Fruit fly (Drosophila melanogaster) whole organism, embryonic: ENCODE measurements around the gene CG13252.

Source experiments
- Ada2b ChIP-seq: fragments of 200-800 bp; sonication (Bioruptor generic); IDR thresholded peaks from 2 replicates; pipeline ENCODE4 v1.3.6; 2022; ENCODE audit warnings: missing biosample characterization, missing genetic modification characterization
- Atf-2 ChIP-seq: fragments of 200-800 bp; sonication (Bioruptor generic); optimal IDR thresholded peaks from 2 replicates; lab custom pipeline; 2016; ENCODE audit warnings: missing biosample characterization, missing genetic modification characterization
- CG11093 ChIP-seq: fragments of 200-800 bp; sonication (Bioruptor generic); IDR thresholded peaks from 3 replicates; pipeline ENCODE4 v1.3.6; 2022; ENCODE audit warnings: missing biosample characterization, missing genetic modification characterization
- CG11695 ChIP-seq: fragments of 200-800 bp; sonication (Bioruptor generic); IDR thresholded peaks from 3 replicates; pipeline ENCODE4 v1.3.6; 2022; ENCODE audit warnings: missing biosample characterization, missing genetic modification characterization
- CG12236 ChIP-seq: fragments of 200-800 bp; sonication (Bioruptor generic); optimal IDR thresholded peaks from 2 replicates; lab custom pipeline; 2016; ENCODE audit warnings: missing biosample characterization, missing genetic modification characterization
- CG12299 ChIP-seq: fragments of 200-800 bp; sonication (Bioruptor generic); optimal IDR thresholded peaks from 2 replicates; lab custom pipeline; 2018; ENCODE audit warnings: missing biosample characterization, mild to moderate bottlenecking, missing genetic modification characterization
- CG12659 ChIP-seq: fragments of 200-800 bp; sonication (Bioruptor generic); optimal IDR thresholded peaks from 3 replicates; lab custom pipeline; 2017; ENCODE audit warnings: mild to moderate bottlenecking, missing biosample characterization, missing genetic modification reagents, missing genetic modification characterization
- CG13287 ChIP-seq: fragments of 200-800 bp; sonication (Bioruptor generic); IDR thresholded peaks from 2 replicates; pipeline ENCODE4 v1.3.6; 2022; ENCODE audit warnings: missing biosample characterization, missing genetic modification characterization; ENCODE audit not compliant: partially characterized antibody
- CG14860 ChIP-seq: fragments of 200-800 bp; sonication (Bioruptor generic); IDR thresholded peaks from 3 replicates; pipeline ENCODE4 v1.3.6; 2022; ENCODE audit warnings: missing biosample characterization, missing genetic modification characterization; ENCODE audit not compliant: partially characterized antibody
- CG18476 ChIP-seq: fragments of 200-800 bp; sonication (Bioruptor generic); optimal IDR thresholded peaks from 2 replicates; lab custom pipeline; 2016; ENCODE audit warnings: missing biosample characterization, mild to moderate bottlenecking, missing genetic modification characterization
- CG18764 ChIP-seq: fragments of 200-800 bp; sonication (Bioruptor generic); optimal IDR thresholded peaks from 3 replicates; lab custom pipeline; 2016; ENCODE audit warnings: missing biosample characterization, missing genetic modification characterization
- CG2116 ChIP-seq: fragments of 200-800 bp; sonication (Bioruptor generic); optimal IDR thresholded peaks from 3 replicates; lab custom pipeline; 2018; ENCODE audit warnings: missing biosample characterization, mild to moderate bottlenecking, missing genetic modification characterization
- CG2712 ChIP-seq: fragments of 200-800 bp; optimal IDR thresholded peaks from 3 replicates; lab custom pipeline; 2019; ENCODE audit warnings: missing biosample characterization, mild to moderate bottlenecking, missing genetic modification characterization, moderate library complexity
- CG31224 ChIP-seq: fragments of 200-800 bp; sonication (Bioruptor generic); IDR thresholded peaks from 2 replicates; pipeline ENCODE4 v1.3.6; 2022; ENCODE audit warnings: missing biosample characterization, missing genetic modification characterization
- CG34376 ChIP-seq: fragments of 200-800 bp; sonication (Bioruptor generic); optimal IDR thresholded peaks from 2 replicates; lab custom pipeline; 2018; ENCODE audit warnings: missing biosample characterization, mild to moderate bottlenecking, missing genetic modification characterization
- CG4328 ChIP-seq: fragments of 200-800 bp; sonication (Bioruptor generic); optimal IDR thresholded peaks from 3 replicates; lab custom pipeline; 2017; ENCODE audit warnings: missing biosample characterization, missing genetic modification reagents, missing genetic modification characterization
- CG4730 ChIP-seq: fragments of 200-800 bp; sonication (Bioruptor generic); IDR thresholded peaks from 2 replicates; pipeline ENCODE4 v1.3.6; 2022; ENCODE audit warnings: missing biosample characterization, missing genetic modification characterization
- CG4854 ChIP-seq: fragments of 200-800 bp; sonication (Bioruptor generic); optimal IDR thresholded peaks from 2 replicates; lab custom pipeline; 2016; ENCODE audit warnings: missing biosample characterization, missing genetic modification characterization, inconsistent platforms
- CG5953 ChIP-seq: fragments of 200-800 bp; sonication (Bioruptor generic); IDR thresholded peaks from 2 replicates; pipeline ENCODE4 v1.3.6; 2022; ENCODE audit warnings: missing biosample characterization, missing genetic modification characterization
- CG6175 ChIP-seq: fragments of 200-800 bp; sonication (Bioruptor generic); IDR thresholded peaks from 3 replicates; pipeline ENCODE4 v1.3.6; 2022; ENCODE audit warnings: missing biosample characterization, missing genetic modification characterization
- CG6654 ChIP-seq: fragments of 200-800 bp; sonication (Bioruptor generic); optimal IDR thresholded peaks from 2 replicates; lab custom pipeline; 2017; ENCODE audit warnings: missing biosample characterization, mild to moderate bottlenecking, missing genetic modification characterization
- CG8359 ChIP-seq: fragments of 200-800 bp; sonication (Bioruptor generic); optimal IDR thresholded peaks from 2 replicates; lab custom pipeline; 2017; ENCODE audit warnings: missing biosample characterization, mild to moderate bottlenecking, missing genetic modification characterization, borderline replicate concordance
- CTCF ChIP-seq: fragments of 200-800 bp; sonication (Bioruptor generic); optimal IDR thresholded peaks from 2 replicates; lab custom pipeline; 2017; ENCODE audit warnings: missing biosample characterization, mild to moderate bottlenecking, missing genetic modification characterization, moderate library complexity
- Ets97D ChIP-seq: fragments of 200-800 bp; sonication (Bioruptor generic); optimal IDR thresholded peaks from 3 replicates; lab custom pipeline; 2016; ENCODE audit warnings: missing biosample characterization, missing genetic modification characterization
- Fer2 ChIP-seq: fragments of 200-800 bp; sonication (Bioruptor generic); optimal IDR thresholded peaks from 2 replicates; lab custom pipeline; 2018; ENCODE audit warnings: missing biosample characterization, mild to moderate bottlenecking, missing genetic modification characterization, moderate library complexity
- Hsf ChIP-seq: fragments of 200-800 bp; sonication (Bioruptor generic); optimal IDR thresholded peaks from 3 replicates; lab custom pipeline; 2016; ENCODE audit warnings: missing biosample characterization, missing genetic modification characterization
- Lhr ChIP-seq: fragments of 200-800 bp; sonication (Bioruptor generic); optimal IDR thresholded peaks from 3 replicates; lab custom pipeline; 2017; ENCODE audit warnings: mild to moderate bottlenecking, missing biosample characterization, missing genetic modification reagents, missing genetic modification characterization
- MBD-R2 ChIP-seq: fragments of 200-800 bp; sonication (Bioruptor generic); IDR thresholded peaks from 2 replicates; pipeline ENCODE4 v1.3.6; 2022; ENCODE audit warnings: missing biosample characterization, missing genetic modification characterization
- Med ChIP-seq: fragments of 200-800 bp; sonication (Bioruptor generic); peaks from one replicate; lab custom pipeline; 2016; ENCODE audit warnings: missing biosample characterization, missing genetic modification characterization, mild to moderate bottlenecking, inconsistent platforms, moderate library complexity
- Sry-β ChIP-seq: fragments of 200-800 bp; sonication (Bioruptor generic); optimal IDR thresholded peaks from 2 replicates; lab custom pipeline; 2018; ENCODE audit warnings: missing biosample characterization, mild to moderate bottlenecking, missing genetic modification characterization, moderate library complexity
- Taf1 ChIP-seq: fragments of 200-800 bp; sonication (Bioruptor generic); IDR thresholded peaks from 2 replicates; pipeline ENCODE4 v1.3.6; 2022; ENCODE audit warnings: missing biosample characterization, missing genetic modification characterization
- ac ChIP-seq: fragments of 200-800 bp; sonication (Bioruptor generic); optimal IDR thresholded peaks from 3 replicates; lab custom pipeline; 2017; ENCODE audit warnings: missing biosample characterization, mild to moderate bottlenecking, missing genetic modification characterization
- ase ChIP-seq: fragments of 200-800 bp; sonication (Bioruptor generic); IDR thresholded peaks from 3 replicates; pipeline ENCODE4 v1.3.6; 2022; ENCODE audit warnings: missing biosample characterization, missing genetic modification characterization
- bab2 ChIP-seq: fragments of 200-800 bp; sonication (Bioruptor generic); optimal IDR thresholded peaks from 2 replicates; lab custom pipeline; 2016; ENCODE audit warnings: missing biosample characterization, missing genetic modification characterization
- cg ChIP-seq: fragments of 200-800 bp; sonication (Bioruptor generic); optimal IDR thresholded peaks from 3 replicates; lab custom pipeline; 2019; ENCODE audit warnings: missing biosample characterization, mild to moderate bottlenecking, missing genetic modification characterization, moderate library complexity
- chinmo ChIP-seq: fragments of 200-800 bp; sonication (Bioruptor generic); IDR thresholded peaks from 4 replicates; pipeline ENCODE4 v1.3.6; 2022; ENCODE audit warnings: missing biosample characterization, missing genetic modification characterization; ENCODE audit not compliant: partially characterized antibody
- chn ChIP-seq: fragments of 200-800 bp; sonication (Bioruptor generic); optimal IDR thresholded peaks from 2 replicates; lab custom pipeline; 2016; ENCODE audit warnings: missing biosample characterization, missing genetic modification characterization
- dysf ChIP-seq: fragments of 200-800 bp; sonication (Bioruptor generic); IDR thresholded peaks from 3 replicates; pipeline ENCODE4 v1.3.6; 2022; ENCODE audit warnings: missing biosample characterization, missing genetic modification characterization
- en ChIP-seq: fragments of 200-800 bp; sonication (Bioruptor generic); optimal IDR thresholded peaks from 2 replicates; lab custom pipeline; 2016; ENCODE audit warnings: missing biosample characterization, missing genetic modification characterization
- exex ChIP-seq: fragments of 200-800 bp; sonication (Bioruptor generic); optimal IDR thresholded peaks from 4 replicates; lab custom pipeline; 2018; ENCODE audit warnings: missing biosample characterization, mild to moderate bottlenecking, missing genetic modification characterization, moderate library complexity
- ftz-f1 ChIP-seq: fragments of 200-800 bp; sonication (Bioruptor generic); optimal IDR thresholded peaks from 2 replicates; lab custom pipeline; 2016; ENCODE audit warnings: missing biosample characterization, missing genetic modification characterization
- gt ChIP-seq: fragments of 200-800 bp; sonication (Bioruptor generic); IDR thresholded peaks from 2 replicates; pipeline ENCODE4 v1.3.6; 2022; ENCODE audit warnings: missing biosample characterization, missing genetic modification characterization
- mirr ChIP-seq: fragments of 200-800 bp; sonication (Bioruptor generic); optimal IDR thresholded peaks from 3 replicates; lab custom pipeline; 2018; ENCODE audit warnings: missing biosample characterization, mild to moderate bottlenecking, missing genetic modification characterization
- prd ChIP-seq, 3 experiments: fragments of >200 bp in 2 of 3; fragments of 200-800 bp in 1 of 3; sonication (Bioruptor generic) in 1 of 3; optimal IDR thresholded peaks in 2 of 3; IDR thresholded peaks in 1 of 3; 2 replicates in 2 of 3; 3 replicates in 1 of 3; pipeline versions ENCODE4 v1.3.6 to Lab custom; 2017 to 2022; ENCODE audit warnings: missing biosample characterization in 1 of 3, missing genetic modification characterization in 1 of 3
- sd ChIP-seq: fragments of 200-800 bp; sonication (Bioruptor generic); optimal IDR thresholded peaks from 3 replicates; lab custom pipeline; 2018; ENCODE audit warnings: missing biosample characterization, mild to moderate bottlenecking, missing genetic modification characterization, moderate library complexity
- sens-2 ChIP-seq: fragments of 200-800 bp; sonication (Bioruptor generic); IDR thresholded peaks from 2 replicates; pipeline ENCODE4 v1.3.6; 2022; ENCODE audit warnings: missing biosample characterization, missing genetic modification characterization
- sug ChIP-seq: fragments of 200-800 bp; optimal IDR thresholded peaks from 2 replicates; lab custom pipeline; 2019; ENCODE audit warnings: missing biosample characterization, mild to moderate bottlenecking, missing genetic modification characterization, moderate library complexity
- tna ChIP-seq: fragments of 200-800 bp; sonication (Bioruptor generic); IDR thresholded peaks from 2 replicates; pipeline ENCODE4 v1.3.6; 2022; ENCODE audit warnings: missing biosample characterization, missing genetic modification characterization; ENCODE audit not compliant: partially characterized antibody
- trh ChIP-seq: fragments of 200-800 bp; sonication (Bioruptor generic); optimal IDR thresholded peaks from 2 replicates; lab custom pipeline; 2016; ENCODE audit warnings: missing biosample characterization, missing genetic modification characterization
- vfl ChIP-seq: fragments of 200-800 bp; sonication (Bioruptor generic); optimal IDR thresholded peaks from 2 replicates; lab custom pipeline; 2016; ENCODE audit warnings: missing biosample characterization, missing genetic modification characterization
- zen2 ChIP-seq: fragments of 200-800 bp; sonication (Bioruptor generic); IDR thresholded peaks from 3 replicates; pipeline ENCODE4 v1.3.6; 2022; ENCODE audit warnings: missing biosample characterization, missing genetic modification characterization; ENCODE audit not compliant: partially characterized antibody
- zfh1 ChIP-seq: fragments of 200-800 bp; sonication (Bioruptor generic); IDR thresholded peaks from 3 replicates; pipeline ENCODE4 v1.3.6; 2022; ENCODE audit warnings: missing biosample characterization, missing genetic modification characterization

The CG13252 gene

DNA sequence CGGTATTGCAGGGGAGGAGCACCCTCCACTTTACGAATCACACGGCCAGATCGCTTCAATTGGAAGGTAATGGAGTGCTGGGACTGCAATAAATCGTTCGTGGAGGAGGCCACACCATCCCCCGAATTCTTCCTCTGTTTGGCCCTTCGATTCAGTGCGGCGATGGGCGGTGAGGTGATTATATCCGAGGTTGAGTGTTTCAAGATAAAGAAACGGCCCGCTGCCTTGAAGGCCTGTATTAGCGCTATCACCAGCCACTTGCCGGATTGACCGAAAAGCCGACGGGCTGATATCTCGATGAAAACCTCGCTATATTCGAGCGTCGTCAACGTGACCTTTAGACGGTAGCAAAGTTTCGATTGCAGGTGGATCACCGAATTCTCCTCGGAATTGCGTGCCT lies 47.1 kb downstream of the CG13252 start:
- TF ChIP-seq CG2712 (tag; lab: Kevin White, UChicago) = no peak
- TF ChIP-seq CG5953 (GFP tag; lab: Robert Waterston, UW) = no peak
- TF ChIP-seq trh (GFP tag; lab: Kevin White, UChicago) = no peak
- TF ChIP-seq vfl (GFP tag; lab: Kevin White, UChicago) = no peak
- no peak for TF ChIP-seq CG12659 (GFP tag; lab: Kevin White, UChicago)
- no peak for TF ChIP-seq sd (tag; lab: Kevin White, UChicago)
- TF ChIP-seq CG4328 (GFP tag; lab: Kevin White, UChicago) = no peak
- no peak for TF ChIP-seq gt (GFP tag; lab: Robert Waterston, UW)
- TF ChIP-seq Med (GFP tag; lab: Kevin White, UChicago) = peak; percentile 48
- TF ChIP-seq CG8359 = no peak
- TF ChIP-seq ftz-f1 (GFP tag; lab: Kevin White, UChicago) = peak; percentile 56
- no peak for TF ChIP-seq CG13287 (GFP tag; lab: Robert Waterston, UW)
- no peak for TF ChIP-seq Ets97D (GFP tag; lab: Kevin White, UChicago)
- no peak for TF ChIP-seq MBD-R2 (GFP tag; lab: Robert Waterston, UW)
- TF ChIP-seq CG18764 = no peak
- no peak for TF ChIP-seq CG2116
- TF ChIP-seq CG12299 (tag; lab: Kevin White, UChicago) = no peak
- no peak for TF ChIP-seq Ada2b (GFP tag; lab: Robert Waterston, UW)
- no peak for TF ChIP-seq dysf (GFP tag; lab: Robert Waterston, UW)
- no peak for TF ChIP-seq CG4730 (GFP tag; lab: Robert Waterston, UW)
- TF ChIP-seq CG34376 (GFP tag; lab: Kevin White, UChicago) = peak; percentile 91
- no peak for TF ChIP-seq Fer2 (tag; lab: Kevin White, UChicago)
- no peak for TF ChIP-seq CG6654 (GFP tag; lab: Kevin White, UChicago)
- TF ChIP-seq sug = peak; percentile 31
- no peak for TF ChIP-seq CG14860 (GFP tag; lab: Robert Waterston, UW)
- TF ChIP-seq en = no peak
- no peak for TF ChIP-seq Lhr
- TF ChIP-seq prd (optimal IDR thresholded peaks at IDR 0.05; lab: Kevin White, UChicago) = no peak
- no peak for TF ChIP-seq prd (GFP tag; IDR thresholded peaks at IDR 0.05; lab: Robert Waterston, UW)
- TF ChIP-seq CG11093 (GFP tag; lab: Robert Waterston, UW) = no peak
- no peak for TF ChIP-seq CG11695 (GFP tag; lab: Robert Waterston, UW)
- TF ChIP-seq chinmo (GFP tag; lab: Robert Waterston, UW) = no peak
- no peak for TF ChIP-seq CG6175
- TF ChIP-seq sens-2 (GFP tag; lab: Robert Waterston, UW) = no peak
- no peak for TF ChIP-seq tna (GFP tag; lab: Robert Waterston, UW)
- TF ChIP-seq chn (GFP tag; lab: Kevin White, UChicago) = no peak
- TF ChIP-seq Hsf = no peak
- peak; percentile 32 for TF ChIP-seq exex (tag; lab: Kevin White, UChicago)
- TF ChIP-seq ase = no peak
- TF ChIP-seq zfh1 (GFP tag; lab: Robert Waterston, UW) = no peak
- peak; percentile 37 for TF ChIP-seq mirr (GFP tag; lab: Kevin White, UChicago)
- TF ChIP-seq ac (GFP tag; lab: Kevin White, UChicago) = no peak
- TF ChIP-seq CG18476 = no peak
- TF ChIP-seq CG4854 = no peak
- TF ChIP-seq cg (GFP tag; lab: Kevin White, UChicago) = no peak
- no peak for TF ChIP-seq bab2 (GFP tag; lab: Kevin White, UChicago)
- TF ChIP-seq zen2 = 0 out of 3 replicates have a peak, but pooled peaks have one; percentile 12
- TF ChIP-seq Sry-β (GFP tag; lab: Kevin White, UChicago) = no peak
- no peak for TF ChIP-seq Taf1
- TF ChIP-seq CTCF (GFP tag; lab: Kevin White, UChicago) = no peak
- no peak for TF ChIP-seq CG31224
- TF ChIP-seq Atf-2 (GFP tag; lab: Kevin White, UChicago) = no peak
- TF ChIP-seq CG12236 (GFP tag; lab: Kevin White, UChicago) = no peak
